Worm (Caenorhabditis elegans): ENCODE measurements around the gene wrt-10.

DNA sequence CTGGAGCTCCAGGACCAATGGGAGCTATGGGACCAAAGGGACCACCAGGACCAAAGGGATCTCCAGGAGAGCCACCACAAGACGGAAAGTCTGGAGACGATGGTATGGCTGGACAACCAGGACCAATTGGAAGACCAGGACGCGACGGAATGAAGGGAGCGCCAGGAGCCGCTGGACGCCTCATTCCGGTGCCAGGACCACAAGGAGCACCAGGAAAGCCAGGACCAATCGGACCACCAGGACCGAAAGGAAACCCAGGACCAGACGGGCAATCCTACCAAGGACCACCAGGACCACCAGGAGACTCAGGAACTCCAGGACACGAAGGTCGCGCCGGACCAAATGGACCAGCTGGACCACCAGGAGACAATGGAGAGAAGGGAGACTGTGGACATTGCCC is 10.4 kb upstream of the wrt-10 start:
- TF ChIP-seq ama-1 (optimal IDR thresholded peaks at IDR 0.05) (no peak), ceh-36 (tag; optimal IDR thresholded peaks at IDR 0.05) (no peak), scrt-1 (GFP tag; IDR thresholded peaks at IDR 0.05) (no peak), pes-1 (GFP tag; IDR thresholded peaks at IDR 0.05) (no peak), tbx-37 (GFP tag; conservative IDR thresholded peaks at IDR 0.05) (no peak), B0310.2 (tag; optimal IDR thresholded peaks at IDR 0.05) (no peak), tra-4 (tag; optimal IDR thresholded peaks at IDR 0.05) (no peak), F13C5.2 (tag; optimal IDR thresholded peaks at IDR 0.05) (no peak), hmbx-1 (tag; optimal IDR thresholded peaks at IDR 0.05) (no peak), tbx-11 (GFP tag; IDR thresholded peaks at IDR 0.05) (no peak), aly-1 (tag; optimal IDR thresholded peaks at IDR 0.05) (no peak), ceh-13 (GFP tag; optimal IDR thresholded peaks at IDR 0.05) (no peak)

Measured in whole organism, early embryonic.